Fruit fly (Drosophila melanogaster) S2 (cell line): ENCODE data around the gene Doa.

Experiments used
- CG8478 ChIP-seq: fragments of >200 bp; optimal IDR thresholded peaks from 2 replicates; lab custom pipeline; 2018
- CTCF ChIP-seq, 2 experiments: fragments of >200 bp; optimal IDR thresholded peaks; 2 replicates each; lab custom pipeline; 2018

DNA sequence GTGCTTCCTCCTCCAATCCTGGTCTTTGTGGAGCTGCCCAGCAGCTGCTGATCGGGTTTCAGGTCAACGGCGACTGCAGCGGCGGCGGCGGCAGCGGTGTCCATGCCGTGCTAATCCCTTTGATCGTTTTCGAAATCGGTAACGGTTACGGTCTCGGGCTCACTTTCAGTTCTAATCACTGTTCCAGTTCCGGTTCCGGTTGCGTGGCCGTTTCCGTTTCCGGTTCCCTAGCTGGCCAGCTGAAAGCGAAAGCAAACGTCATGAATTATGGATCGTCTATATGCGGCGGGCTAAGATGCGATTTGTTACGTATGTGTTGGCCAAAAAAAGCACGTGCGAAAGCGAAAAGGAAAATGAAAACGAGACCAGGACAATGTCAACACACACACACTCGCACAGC is 1.1 kb upstream of the Doa start:
- no peak for TF ChIP-seq CTCF (optimal IDR thresholded peaks at IDR 0.05; lab: Kevin White, UChicago)
- TF ChIP-seq CG8478 (lab: Kevin White, UChicago): no peak
